Fruit fly (Drosophila melanogaster): ENCODE data around the gene pelo.

The pelo gene

DNA sequence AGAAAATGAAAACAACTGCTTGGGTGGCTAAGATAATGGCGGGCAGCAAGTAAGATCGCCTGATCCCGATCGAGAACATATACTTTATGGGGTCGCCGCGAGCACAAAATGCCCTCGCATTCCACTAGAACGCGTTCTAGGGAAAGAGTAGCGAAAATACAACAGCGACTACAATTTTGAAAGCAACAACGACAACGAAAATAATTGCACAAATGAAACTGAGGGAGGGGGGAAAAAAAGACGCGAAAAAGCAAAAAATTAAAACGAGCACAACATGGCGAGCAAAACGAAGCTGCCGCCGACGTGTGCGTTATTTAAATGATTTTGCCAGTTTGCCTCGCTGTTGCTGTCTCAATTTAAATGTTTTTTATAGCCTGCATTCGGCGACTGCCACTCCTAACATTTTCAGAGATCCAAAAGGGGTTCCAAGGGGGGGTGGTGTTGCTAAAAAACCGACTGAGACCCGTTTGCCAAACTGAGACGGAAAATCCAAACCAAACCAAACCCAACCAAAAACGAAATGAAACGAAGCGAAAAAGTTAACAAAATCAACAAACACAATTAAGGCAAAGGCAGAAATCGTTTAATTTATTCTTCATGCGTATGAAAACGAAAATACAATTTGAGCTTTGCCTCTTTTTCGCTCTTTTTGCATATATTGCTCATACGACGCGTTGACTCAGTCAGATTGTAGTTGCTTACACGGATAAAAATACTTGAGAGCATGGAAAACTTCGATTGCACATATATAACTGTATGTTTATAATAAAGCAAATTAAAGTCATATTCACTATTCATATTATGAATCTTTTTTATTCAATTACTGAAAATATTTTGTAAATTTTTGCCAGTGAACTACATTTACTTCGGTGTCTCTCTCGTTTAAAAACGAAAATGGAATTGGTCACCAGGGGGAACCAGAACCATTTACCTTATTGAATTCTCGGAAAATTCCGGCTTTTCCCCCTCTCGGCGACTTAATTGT lies 8.0 kb upstream of the pelo start (continued):
- TF ChIP-seq lz (GFP tag; optimal IDR thresholded peaks at IDR 0.05) (peak; percentile 67), Hr4 (GFP tag; optimal IDR thresholded peaks at IDR 0.05) (peak; percentile 86), CG6276 (GFP tag; optimal IDR thresholded peaks at IDR 0.05) (peak; percentile 50), dac (GFP tag; optimal IDR thresholded peaks at IDR 0.05) (peak; percentile 39), achi (GFP tag; optimal IDR thresholded peaks at IDR 0.05) (peak; percentile 72), CG6792 (GFP tag; optimal IDR thresholded peaks at IDR 0.05) (peak; percentile 66), Hr39 (GFP tag; optimal IDR thresholded peaks at IDR 0.05) (peak; percentile 69), fd59A (GFP tag; optimal IDR thresholded peaks at IDR 0.05) (peak; percentile 32), Eip78C (GFP tag) (peak; percentile 91), ss (GFP tag; optimal IDR thresholded peaks at IDR 0.05) (peak in 1 of 2 experiments; percentile 14), Hr38 (GFP tag; optimal IDR thresholded peaks at IDR 0.05) (no peak), Sox14 (GFP tag; optimal IDR thresholded peaks at IDR 0.05) (peak; percentile 55), CG10631 (GFP tag; optimal IDR thresholded peaks at IDR 0.05) (peak; percentile 74), CG6854 (GFP tag; optimal IDR thresholded peaks at IDR 0.05) (no peak), Eip93F (GFP tag; optimal IDR thresholded peaks at IDR 0.05) (peak; percentile 13), fd85E (GFP tag; optimal IDR thresholded peaks at IDR 0.05) (no peak), Ets21C (GFP tag; optimal IDR thresholded peaks at IDR 0.05) (peak; percentile 13), CG32006 (GFP tag; optimal IDR thresholded peaks at IDR 0.05) (peak; percentile 81), CG8119 (GFP tag; IDR thresholded peaks at IDR 0.05) (peak; percentile 90), acj6 (GFP tag; optimal IDR thresholded peaks at IDR 0.05) (peak; percentile 72), CG6163 (GFP tag; IDR thresholded peaks at IDR 0.05) (peak; percentile 91), CG11902 (GFP tag; optimal IDR thresholded peaks at IDR 0.05) (peak; percentile 41), vri (GFP tag; optimal IDR thresholded peaks at IDR 0.05) (peak; percentile 6), OdsH (GFP tag; optimal IDR thresholded peaks at IDR 0.05) (peak; percentile 79), Eip75B (GFP tag; optimal IDR thresholded peaks at IDR 0.05) (peak; percentile 72), svp (GFP tag) (peak; percentile 60), CG3919 (GFP tag; optimal IDR thresholded peaks at IDR 0.05) (peak; percentile 67), salr (GFP tag; optimal IDR thresholded peaks at IDR 0.05) (peak in 1 of 2 experiments; percentile 53), Sox102F (GFP tag; optimal IDR thresholded peaks at IDR 0.05) (peak; percentile 73), CG8319 (GFP tag; optimal IDR thresholded peaks at IDR 0.05) (peak; percentile 53), Lpt (GFP tag; optimal IDR thresholded peaks at IDR 0.05) (peak; percentile 60), CG15336 (GFP tag; IDR thresholded peaks at IDR 0.05) (peak; percentile 91), CG9139 (GFP tag; optimal IDR thresholded peaks at IDR 0.05) (no peak), fkh (GFP tag; optimal IDR thresholded peaks at IDR 0.05) (peak; percentile 23), CG10669 (GFP tag; optimal IDR thresholded peaks at IDR 0.05) (peak; percentile 51), pdm3 (GFP tag; optimal IDR thresholded peaks at IDR 0.05) (peak; percentile 77), CG31627 (GFP tag; optimal IDR thresholded peaks at IDR 0.05) (peak; percentile 72), CG11762 (GFP tag; optimal IDR thresholded peaks at IDR 0.05; ENCODE audit: insufficient read depth) (peak; percentile 60)

DNA sequence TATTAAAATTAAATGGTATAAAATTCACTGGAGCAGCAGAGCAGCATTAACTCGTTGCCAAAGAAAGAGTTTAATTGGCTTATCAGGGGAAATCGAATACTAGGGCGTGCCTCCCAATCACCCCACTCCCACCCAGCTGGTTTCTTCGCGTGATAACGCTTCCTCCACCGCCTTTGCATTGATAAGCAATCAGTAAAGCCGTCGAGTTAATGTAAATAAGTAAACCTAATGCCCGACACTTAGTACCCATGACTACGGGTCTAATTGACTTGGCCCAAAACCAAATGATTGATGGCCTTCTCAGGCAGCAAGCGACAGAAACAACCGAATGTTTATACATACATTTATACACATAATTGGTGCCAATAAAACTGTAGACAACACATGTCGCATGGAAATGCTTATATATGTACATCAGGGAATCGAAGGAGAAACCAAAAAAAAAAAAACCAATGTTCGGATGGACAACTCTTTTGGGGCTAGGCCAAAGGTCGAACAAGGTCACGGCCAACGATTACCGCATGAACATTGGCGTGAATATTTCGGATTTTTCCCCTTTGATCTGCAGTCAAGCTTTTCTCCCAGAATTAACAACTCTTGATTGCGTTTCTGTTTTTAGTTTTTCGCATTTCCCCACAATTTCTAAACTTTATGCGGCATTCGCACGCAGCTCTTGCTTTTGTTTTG lies 6.5 kb upstream of the pelo start:
- no peak for TF ChIP-seq CG4318 (GFP tag; optimal IDR thresholded peaks at IDR 0.05)
- no peak for TF ChIP-seq OdsH (GFP tag; optimal IDR thresholded peaks at IDR 0.05)
- TF ChIP-seq Sox15 (GFP tag; optimal IDR thresholded peaks at IDR 0.05), result no peak
- peak; percentile 17 for TF ChIP-seq Eip78C (GFP tag)
- TF ChIP-seq CG6276 (GFP tag; optimal IDR thresholded peaks at IDR 0.05), result no peak
- TF ChIP-seq vri (GFP tag; optimal IDR thresholded peaks at IDR 0.05), result peak; percentile 28
- peak; percentile 63 for TF ChIP-seq fkh (GFP tag; optimal IDR thresholded peaks at IDR 0.05)
- peak; percentile 54 for TF ChIP-seq svp (GFP tag)
